Fruit fly (Drosophila melanogaster): Measurements from ENCODE around the gene Elys.
A peak's percentile ranks its signal among the peaks of the same experiment; 100 is the strongest.

Gene Elys

dm6 chrX:19642819-19643504 lies 9.1 kb upstream of the Elys start, which contains the start of the genes CG12237 and Sec61gamma (continued):
- TF ChIP-seq Hr3 (GFP tag; optimal IDR thresholded peaks at IDR 0.05), result no peak
- TF ChIP-seq pan (optimal IDR thresholded peaks at IDR 0.05), result no peak
- no peak for TF ChIP-seq pan (GFP tag; optimal IDR thresholded peaks at IDR 0.05 in 1 of 2, IDR thresholded peaks at IDR 0.05 in 1 of 2)
- TF ChIP-seq otp (GFP tag; IDR thresholded peaks at IDR 0.05), result no peak
- TF ChIP-seq Xbp1 (GFP tag; optimal IDR thresholded peaks at IDR 0.05), result peak; percentile 58
- TF ChIP-seq chn (GFP tag; optimal IDR thresholded peaks at IDR 0.05), result no peak
- TF ChIP-seq da (GFP tag; optimal IDR thresholded peaks at IDR 0.05), result no peak
- TF ChIP-seq H15 (GFP tag; IDR thresholded peaks at IDR 0.05), result no peak
- TF ChIP-seq Aef1 (GFP tag; IDR thresholded peaks at IDR 0.05), result no peak
- peak; percentile 22; the same call in 1 of the 2 replicates for TF ChIP-seq CG3847 (GFP tag; IDR thresholded peaks at IDR 0.05)
- TF ChIP-seq CG9797 (GFP tag; optimal IDR thresholded peaks at IDR 0.05), result peak; percentile 31
- no peak for TF ChIP-seq TFAM (GFP tag; optimal IDR thresholded peaks at IDR 0.05)
- 0 out of 2 replicates have a peak, but pooled peaks have one; percentile 12 for TF ChIP-seq sisA (GFP tag; IDR thresholded peaks at IDR 0.05)
- no peak for TF ChIP-seq Trl (optimal IDR thresholded peaks at IDR 0.05)
- peak; percentile 18 for TF ChIP-seq Trl (GFP tag; optimal IDR thresholded peaks at IDR 0.05)
- peak; percentile 13 for TF ChIP-seq HmgD (GFP tag; optimal IDR thresholded peaks at IDR 0.05)
- TF ChIP-seq CG10431 (GFP tag; optimal IDR thresholded peaks at IDR 0.05), result no peak
- no peak for TF ChIP-seq CG6683 (GFP tag; optimal IDR thresholded peaks at IDR 0.05)
- peak; percentile 79 for TF ChIP-seq CG15514 (GFP tag; optimal IDR thresholded peaks at IDR 0.05)
- TF ChIP-seq CG3726 (GFP tag; IDR thresholded peaks at IDR 0.05), result no peak
- no peak for TF ChIP-seq CG16863 (GFP tag; optimal IDR thresholded peaks at IDR 0.05)
- peak; percentile 12 for TF ChIP-seq CG10462 (GFP tag; optimal IDR thresholded peaks at IDR 0.05)
- TF ChIP-seq CG8359 (GFP tag; optimal IDR thresholded peaks at IDR 0.05; ENCODE audit: borderline replicate concordance), result no peak
- no peak for TF ChIP-seq CG4282 (GFP tag; optimal IDR thresholded peaks at IDR 0.05)
- TF ChIP-seq CG4854 (GFP tag; optimal IDR thresholded peaks at IDR 0.05), result no peak
- TF ChIP-seq pros (GFP tag; optimal IDR thresholded peaks at IDR 0.05), result no peak
- TF ChIP-seq kni (GFP tag; optimal IDR thresholded peaks at IDR 0.05), result no peak
- no peak for TF ChIP-seq CG11398 (GFP tag; optimal IDR thresholded peaks at IDR 0.05)
- TF ChIP-seq dysf (GFP tag; IDR thresholded peaks at IDR 0.05), result 0 out of 3 replicates have a peak, but pooled peaks have one; percentile 50
- TF ChIP-seq vvl (GFP tag; IDR thresholded peaks at IDR 0.05), result peak; percentile 57; the same call in 1 of the 2 replicates
- TF ChIP-seq CG8924 (tag; optimal IDR thresholded peaks at IDR 0.05), result no peak
- peak; percentile 24 for TF ChIP-seq Dad (GFP tag; optimal IDR thresholded peaks at IDR 0.05)
- no peak for TF ChIP-seq CG11695 (GFP tag; IDR thresholded peaks at IDR 0.05)
- TF ChIP-seq CG9215 (GFP tag; IDR thresholded peaks at IDR 0.05), result peak; percentile 29
- no peak for TF ChIP-seq sna (GFP tag; IDR thresholded peaks at IDR 0.05; ENCODE audit: partially characterized antibody)
- no peak for TF ChIP-seq lov (optimal IDR thresholded peaks at IDR 0.05)
- TF ChIP-seq lov (GFP tag; IDR thresholded peaks at IDR 0.05), result no peak
- TF ChIP-seq gcm (GFP tag; optimal IDR thresholded peaks at IDR 0.05), result no peak
- no peak for TF ChIP-seq CG10959 (GFP tag; IDR thresholded peaks at IDR 0.05)
- TF ChIP-seq dpn (GFP tag; optimal IDR thresholded peaks at IDR 0.05), result peak in 1 of 2 experiments; percentile 48
- no peak for TF ChIP-seq CG31388 (GFP tag; optimal IDR thresholded peaks at IDR 0.05)
- no peak for TF ChIP-seq CG7963 (GFP tag; IDR thresholded peaks at IDR 0.05; ENCODE audit: partially characterized antibody)
- no peak for TF ChIP-seq odd (GFP tag; optimal IDR thresholded peaks at IDR 0.05)
- TF ChIP-seq CG6175 (GFP tag; IDR thresholded peaks at IDR 0.05), result 0 out of 3 replicates have a peak, but pooled peaks have one; percentile 7
- TF ChIP-seq CG12104 (GFP tag; optimal IDR thresholded peaks at IDR 0.05), result no peak
- TF ChIP-seq CG16779 (GFP tag; IDR thresholded peaks at IDR 0.05), result no peak
- TF ChIP-seq Chrac-16 (GFP tag; optimal IDR thresholded peaks at IDR 0.05), result no peak
- TF ChIP-seq vfl (GFP tag; optimal IDR thresholded peaks at IDR 0.05), result no peak
- no peak for TF ChIP-seq CG1024 (GFP tag; IDR thresholded peaks at IDR 0.05)
- no peak for TF ChIP-seq HLH54F (GFP tag; optimal IDR thresholded peaks at IDR 0.05)
- TF ChIP-seq Hmx (GFP tag; optimal IDR thresholded peaks at IDR 0.05), result no peak
- TF ChIP-seq chm (GFP tag; IDR thresholded peaks at IDR 0.05), result peak; percentile 41; the same call in 1 of the 2 replicates

Data from whole organism, embryonic.